Fruit fly (Drosophila melanogaster) whole organism, embryonic: Measurements from ENCODE around the gene CG43059.

ENCODE experiments used
- CG16779 ChIP-seq: fragments of 200-800 bp; sonication (Bioruptor generic); IDR thresholded peaks from 2 replicates; pipeline ENCODE4 v1.3.6; 2022; ENCODE audit warnings: missing biosample characterization, missing genetic modification characterization
- CG18599 ChIP-seq: fragments of 200-800 bp; sonication (Bioruptor generic); optimal IDR thresholded peaks from 3 replicates; lab custom pipeline; 2017; ENCODE audit warnings: missing biosample characterization, missing genetic modification characterization, mild to moderate bottlenecking, moderate library complexity, missing genetic modification reagents
- CG2712 ChIP-seq: fragments of 200-800 bp; optimal IDR thresholded peaks from 3 replicates; lab custom pipeline; 2019; ENCODE audit warnings: missing biosample characterization, mild to moderate bottlenecking, missing genetic modification characterization, moderate library complexity
- CG6689 ChIP-seq: fragments of 200-800 bp; sonication (Bioruptor generic); IDR thresholded peaks from 2 replicates; pipeline ENCODE4 v1.3.6; 2022; ENCODE audit warnings: missing biosample characterization, missing genetic modification characterization
- CG8765 ChIP-seq: fragments of 200-800 bp; sonication (Bioruptor generic); IDR thresholded peaks from 2 replicates; pipeline ENCODE4 v1.3.6; 2022; ENCODE audit warnings: missing biosample characterization, missing genetic modification characterization
- Chrac-16 ChIP-seq: fragments of 200-800 bp; sonication (Bioruptor generic); optimal IDR thresholded peaks from 3 replicates; lab custom pipeline; 2016; ENCODE audit warnings: missing biosample characterization, missing genetic modification characterization
- Dp ChIP-seq: fragments of 200-800 bp; sonication (Bioruptor generic); optimal IDR thresholded peaks from 2 replicates; lab custom pipeline; 2018; ENCODE audit warnings: missing biosample characterization, mild to moderate bottlenecking, missing genetic modification characterization, moderate library complexity
- Eip74EF ChIP-seq, 2 experiments: fragments of 200-800 bp in 1 of 2; fragments of >200 bp in 1 of 2; sonication (Bioruptor generic) in 1 of 2; optimal IDR thresholded peaks; 2 replicates each; lab custom pipeline; 2017 to 2019; ENCODE audit warnings: missing biosample characterization in 2 of 2, missing genetic modification characterization in 2 of 2, mild to moderate bottlenecking in 1 of 2, moderate library complexity in 1 of 2
- Ets97D ChIP-seq: fragments of 200-800 bp; sonication (Bioruptor generic); optimal IDR thresholded peaks from 3 replicates; lab custom pipeline; 2016; ENCODE audit warnings: missing biosample characterization, missing genetic modification characterization
- HLH3B ChIP-seq: fragments of 200-800 bp; sonication (Bioruptor generic); IDR thresholded peaks from 2 replicates; pipeline ENCODE4 v1.3.6; 2022; ENCODE audit warnings: missing biosample characterization, missing genetic modification characterization
- MBD-R2 ChIP-seq: fragments of 200-800 bp; sonication (Bioruptor generic); IDR thresholded peaks from 2 replicates; pipeline ENCODE4 v1.3.6; 2022; ENCODE audit warnings: missing biosample characterization, missing genetic modification characterization
- ftz-f1 ChIP-seq: fragments of 200-800 bp; sonication (Bioruptor generic); optimal IDR thresholded peaks from 2 replicates; lab custom pipeline; 2016; ENCODE audit warnings: missing biosample characterization, missing genetic modification characterization
- psq ChIP-seq: fragments of 200-800 bp; sonication (Bioruptor generic); optimal IDR thresholded peaks from 2 replicates; lab custom pipeline; 2017; ENCODE audit warnings: missing biosample characterization, missing genetic modification characterization
- so ChIP-seq: fragments of 200-800 bp; sonication (Bioruptor generic); IDR thresholded peaks from 3 replicates; pipeline ENCODE4 v1.3.6; 2022; ENCODE audit warnings: missing biosample characterization, missing genetic modification characterization

- TF ChIP-seq CG8765 (GFP tag; lab: Robert Waterston, UW), result no peak
- no peak for TF ChIP-seq CG18599
- TF ChIP-seq Chrac-16 (GFP tag; lab: Kevin White, UChicago), result peak; percentile 9
- no peak for TF ChIP-seq CG2712 (tag; lab: Kevin White, UChicago)
- TF ChIP-seq Eip74EF (GFP tag; optimal IDR thresholded peaks at IDR 0.05; lab: Kevin White, UChicago), result no peak
- no peak for TF ChIP-seq Dp (GFP tag; lab: Kevin White, UChicago)
- no peak for TF ChIP-seq MBD-R2 (GFP tag; lab: Robert Waterston, UW)
- no peak for TF ChIP-seq Ets97D (GFP tag; lab: Kevin White, UChicago)
- TF ChIP-seq HLH3B (GFP tag; lab: Robert Waterston, UW), result no peak
- TF ChIP-seq psq (GFP tag; lab: Kevin White, UChicago), result no peak
- no peak for TF ChIP-seq CG16779 (GFP tag; lab: Robert Waterston, UW)
- no peak for TF ChIP-seq so (GFP tag; lab: Robert Waterston, UW)
- TF ChIP-seq ftz-f1 (GFP tag; lab: Kevin White, UChicago), result no peak
- peak; percentile 42; the same call in 1 of the 2 replicates for TF ChIP-seq CG6689 (GFP tag; lab: Robert Waterston, UW)
Measured at dm6 chr3L:8314788-8315140, 4.0 kb downstream of the CG43059 start.
